Fruit fly (Drosophila melanogaster) S2 (cell line): ENCODE measurements around the gene CG31097.

ENCODE experiments used
- CG8478 ChIP-seq: fragments of >200 bp; optimal IDR thresholded peaks from 2 replicates; lab custom pipeline; 2018
- CTCF ChIP-seq, 2 experiments: fragments of >200 bp; optimal IDR thresholded peaks; 2 replicates each; lab custom pipeline; 2018

CG31097 gene

dm6 chr3R:25297678-25298077, at the start of gene CG31097:
Gene CG31097, minus strand, starts transcription at chr3R:25297778.
- TF ChIP-seq CTCF (optimal IDR thresholded peaks at IDR 0.05; lab: Kevin White, UChicago) (no peak), CG8478 (lab: Kevin White, UChicago) (no peak)

dm6 chr3R:25346899-25347298, 49.3 kb upstream of the CG31097 start, which contains the start of gene tobi:
Gene tobi, minus strand, starts transcription at chr3R:25346921.
- no peak for TF ChIP-seq CTCF (optimal IDR thresholded peaks at IDR 0.05; lab: Kevin White, UChicago)
- TF ChIP-seq CG8478 (lab: Kevin White, UChicago) = no peak

dm6 chr3R:25339952-25340351, 42.4 kb upstream of the CG31097 start, which contains the start of gene rha:
Gene rha, plus strand, starts transcription at chr3R:25340252.
- no peak for TF ChIP-seq CTCF (optimal IDR thresholded peaks at IDR 0.05; lab: Kevin White, UChicago)
- TF ChIP-seq CG8478 (lab: Kevin White, UChicago) = no peak

- TF ChIP-seq CTCF (optimal IDR thresholded peaks at IDR 0.05; lab: Kevin White, UChicago) (no peak), CG8478 (lab: Kevin White, UChicago) (no peak)
Observed at dm6 chr3R:25335065-25335464, 37.5 kb upstream of the CG31097 start, which contains the start of the genes CG10669 and CG11902. Gene CG10669, minus strand, starts transcription at chr3R:25335243. Gene CG11902, plus strand, starts transcription at chr3R:25335257.

dm6 chr3R:25331103-25331502, 33.5 kb upstream of the CG31097 start, which contains the start of gene CHKov2:
Gene CHKov2, minus strand, starts transcription at chr3R:25331203.
- TF ChIP-seq CG8478 (lab: Kevin White, UChicago) (no peak), CTCF (optimal IDR thresholded peaks at IDR 0.05; lab: Kevin White, UChicago) (no peak)

dm6 chr3R:25329079-25329478, 31.5 kb upstream of the CG31097 start, which contains the start of gene CHKov1:
Gene CHKov1, minus strand, starts transcription at chr3R:25329316.
- TF ChIP-seq CTCF (optimal IDR thresholded peaks at IDR 0.05; lab: Kevin White, UChicago) (no peak), CG8478 (lab: Kevin White, UChicago) (no peak)

- TF ChIP-seq CG8478 (lab: Kevin White, UChicago) (no peak), CTCF (optimal IDR thresholded peaks at IDR 0.05; lab: Kevin White, UChicago) (no peak)
Observed at dm6 chr3R:25322657-25323056, 25.1 kb upstream of the CG31097 start, which contains the start of gene CG10562. Gene CG10562, minus strand, starts transcription at chr3R:25322757.

dm6 chr3R:25321681-25322080, 24.1 kb upstream of the CG31097 start:
- no peak for TF ChIP-seq CTCF (optimal IDR thresholded peaks at IDR 0.05; lab: Kevin White, UChicago)
- TF ChIP-seq CG8478 (lab: Kevin White, UChicago) = no peak

- TF ChIP-seq CG8478 (lab: Kevin White, UChicago) (no peak), CTCF (optimal IDR thresholded peaks at IDR 0.05; lab: Kevin White, UChicago) (no peak)
Observed at dm6 chr3R:25320898-25321297, 23.3 kb upstream of the CG31097 start.

dm6 chr3R:25320051-25320705, 22.6 kb upstream of the CG31097 start, which contains the start of gene CG10560:
Gene CG10560, minus strand, starts transcription at chr3R:25320101.
- no peak for TF ChIP-seq CG8478 (lab: Kevin White, UChicago)
- no peak for TF ChIP-seq CTCF (optimal IDR thresholded peaks at IDR 0.05; lab: Kevin White, UChicago)

dm6 chr3R:25318011-25318410, 20.4 kb upstream of the CG31097 start, which contains the start of gene CG10553:
Gene CG10553, minus strand, starts transcription at chr3R:25318111.
- no peak for TF ChIP-seq CTCF (optimal IDR thresholded peaks at IDR 0.05; lab: Kevin White, UChicago)

- no peak for TF ChIP-seq CG8478 (lab: Kevin White, UChicago)
- no peak for TF ChIP-seq CTCF (optimal IDR thresholded peaks at IDR 0.05; lab: Kevin White, UChicago)
Observed at dm6 chr3R:25316016-25316415, 18.4 kb upstream of the CG31097 start, which contains the start of gene CG10559. Gene CG10559, minus strand, starts transcription at chr3R:25316116.

- TF ChIP-seq CG8478 (lab: Kevin White, UChicago) (no peak), CTCF (optimal IDR thresholded peaks at IDR 0.05; lab: Kevin White, UChicago) (no peak)
Observed at dm6 chr3R:25313771-25314170, 16.2 kb upstream of the CG31097 start, which contains the start of gene CG31087. Gene CG31087, minus strand, starts transcription at chr3R:25313833.

dm6 chr3R:25312583-25312982, 15.0 kb upstream of the CG31097 start:
- peak; percentile 69 to 78 for TF ChIP-seq CTCF (optimal IDR thresholded peaks at IDR 0.05; lab: Kevin White, UChicago)
- no peak for TF ChIP-seq CG8478 (lab: Kevin White, UChicago)

- TF ChIP-seq CG8478 (lab: Kevin White, UChicago) (no peak), CTCF (optimal IDR thresholded peaks at IDR 0.05; lab: Kevin White, UChicago) (no peak)
Observed at dm6 chr3R:25310843-25311242, 13.3 kb upstream of the CG31097 start, which contains the start of gene CG31099. Gene CG31099, minus strand, starts transcription at chr3R:25310943.
